Worm (Caenorhabditis elegans): Measurements from ENCODE around the gene Y94H6A.3.

DNA sequence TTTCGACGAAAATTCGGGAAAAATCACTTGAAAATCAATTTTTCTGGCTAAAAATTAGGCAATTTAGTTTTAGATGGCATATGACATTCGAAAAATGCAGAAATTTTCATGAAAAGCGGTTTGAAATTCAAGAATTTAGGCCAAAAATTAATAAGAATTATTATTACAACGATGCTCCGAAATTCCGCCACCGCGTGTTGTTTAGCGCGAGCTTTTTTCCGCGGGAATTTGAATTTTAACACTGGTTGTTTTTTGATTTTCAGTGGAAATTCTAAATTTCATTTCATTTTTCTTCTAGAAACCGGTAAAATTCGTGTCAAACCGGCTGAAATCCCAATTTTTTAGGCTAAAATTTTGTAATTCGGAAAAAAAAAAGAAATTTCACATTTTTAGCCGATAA is 5.6 kb upstream of the Y94H6A.3 start:
- TF ChIP-seq zag-1 (tag; optimal IDR thresholded peaks at IDR 0.05) (no peak), fkh-4 (tag; optimal IDR thresholded peaks at IDR 0.05; ENCODE audit: borderline replicate concordance) (no peak), mdl-1 (tag; optimal IDR thresholded peaks at IDR 0.05) (no peak), lsy-2 (tag; optimal IDR thresholded peaks at IDR 0.05) (peak; percentile 20 to 60), nhr-28 (tag; optimal IDR thresholded peaks at IDR 0.05) (no peak), egl-27 (tag; optimal IDR thresholded peaks at IDR 0.05) (no peak), nhr-85 (tag) (no peak), swsn-7 (tag; optimal IDR thresholded peaks at IDR 0.05) (no peak), lir-3 (tag; optimal IDR thresholded peaks at IDR 0.05; ENCODE audit: poor library complexity) (no peak), nhr-11 (tag; optimal IDR thresholded peaks at IDR 0.05) (no peak), lin-39 (tag; optimal IDR thresholded peaks at IDR 0.05) (no peak), lin-15B (tag; optimal IDR thresholded peaks at IDR 0.05) (no peak), unc-62 (GFP tag; optimal IDR thresholded peaks at IDR 0.05) (no peak)
